Worm (Caenorhabditis elegans) whole organism, late embryonic: ENCODE data around the gene M05D6.9.

Experiments used
- T23F11.4 ChIP-seq: fragments of 200-800 bp; sonication (Bioruptor generic); optimal IDR thresholded peaks from 2 replicates; lab custom pipeline; 2018; ENCODE audit warnings: mild to moderate bottlenecking, missing genetic modification characterization, missing compliant biosample characterization
- ama-1 ChIP-seq: fragments of 150-350 bp; optimal IDR thresholded peaks from 2 replicates; lab custom pipeline; 2014
- fkh-6 ChIP-seq: sonication (generic microtip); optimal IDR thresholded peaks from 2 replicates; lab custom pipeline; 2016; ENCODE audit warnings: missing genetic modification characterization, missing compliant biosample characterization
- hlh-6 ChIP-seq: sonication (generic microtip); optimal IDR thresholded peaks from 2 replicates; lab custom pipeline; 2016; ENCODE audit warnings: missing genotype, missing genetic modification characterization, missing compliant biosample characterization
- pag-3 ChIP-seq: sonication (generic microtip); optimal IDR thresholded peaks from 2 replicates; lab custom pipeline; 2016; ENCODE audit warnings: missing compliant biosample characterization, missing genetic modification characterization, borderline replicate concordance
- sox-4 ChIP-seq: sonication (generic microtip); optimal IDR thresholded peaks from 2 replicates; lab custom pipeline; 2017; ENCODE audit warnings: mild to moderate bottlenecking, missing genetic modification characterization, inconsistent platforms, missing compliant biosample characterization
- unc-3 ChIP-seq, 2 experiments: fragments of 200-800 bp in 1 of 2; sonication (Bioruptor generic) in 1 of 2; sonication (generic microtip) in 1 of 2; conservative IDR thresholded peaks in 1 of 2; optimal IDR thresholded peaks in 1 of 2; 2 replicates each; pipeline versions ENCODE4 v1.3.6 to Lab custom; 2016 to 2022; ENCODE audit warnings: missing compliant biosample characterization in 2 of 2, missing genetic modification characterization in 2 of 2, missing genetic modification reagents in 1 of 2
- unc-55 ChIP-seq: sonication (generic microtip); optimal IDR thresholded peaks from 2 replicates; lab custom pipeline; 2017; ENCODE audit warnings: missing biosample characterization, missing genetic modification reagents, missing genetic modification characterization

DNA sequence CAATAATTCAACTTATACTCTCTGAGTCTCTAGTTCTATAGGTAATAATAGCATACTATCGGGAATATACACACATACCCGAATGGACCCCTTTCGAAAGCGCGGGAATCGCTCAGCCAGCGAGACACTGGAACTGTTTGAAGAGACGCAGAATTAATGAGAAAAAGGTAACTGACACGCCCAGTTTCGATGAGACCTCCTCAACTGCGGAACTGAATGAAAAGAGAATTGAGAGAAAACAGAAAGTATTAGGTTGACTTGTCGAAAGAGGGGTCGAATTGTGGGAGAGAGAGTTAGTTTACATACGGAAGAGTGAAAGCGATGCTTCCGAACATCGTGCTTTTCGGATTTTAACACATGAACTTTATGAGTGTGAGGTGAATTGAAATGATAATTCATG, 37.9 kb downstream of the M05D6.9 start:
- TF ChIP-seq unc-55 (GFP tag; lab: Kevin White, UChicago) (no peak), T23F11.4 (no peak), sox-4 (no peak), pag-3 (tag; lab: Kevin White, UChicago) (no peak), fkh-6 (tag; lab: Kevin White, UChicago) (no peak), ama-1 (lab: Kevin White, UChicago) (no peak), unc-3 (GFP tag; conservative IDR thresholded peaks at IDR 0.05; lab: Robert Waterston, UW) (no peak), unc-3 (tag; optimal IDR thresholded peaks at IDR 0.05; lab: Kevin White, UChicago) (no peak), hlh-6 (tag; lab: Kevin White, UChicago) (no peak)
